Fruit fly (Drosophila melanogaster) whole organism, pupa: Measurements from ENCODE around the gene Ag5r.

Source experiments
- CG13204 ChIP-seq: fragments of 200-800 bp; sonication (Bioruptor generic); optimal IDR thresholded peaks from 2 replicates; lab custom pipeline; 2018; ENCODE audit warnings: missing biosample characterization, mild to moderate bottlenecking, missing genetic modification characterization, moderate library complexity
- CG8159 ChIP-seq: fragments of 200-800 bp; sonication (Bioruptor generic); optimal IDR thresholded peaks from 3 replicates; lab custom pipeline; 2018; ENCODE audit warnings: missing biosample characterization, mild to moderate bottlenecking, missing genetic modification characterization, moderate library complexity
- EcR ChIP-seq: fragments of 200-800 bp; sonication (Bioruptor generic); optimal IDR thresholded peaks from 3 replicates; lab custom pipeline; 2019; ENCODE audit warnings: missing biosample characterization, missing genetic modification characterization, mild to moderate bottlenecking, moderate library complexity, missing genetic modification reagents
- Ets98B ChIP-seq: fragments of 200-800 bp; sonication (Bioruptor generic); IDR thresholded peaks from 2 replicates; pipeline ENCODE4 v1.3.6; 2022; ENCODE audit warnings: missing biosample characterization, missing genetic modification characterization
- fd96Ca ChIP-seq: fragments of 200-800 bp; sonication (Bioruptor generic); IDR thresholded peaks from 3 replicates; pipeline ENCODE4 v1.3.6; 2022; ENCODE audit warnings: missing biosample characterization, missing genetic modification characterization

- TF ChIP-seq CG13204 (no peak), CG8159 (tag; lab: Kevin White, UChicago) (peak; percentile 27), fd96Ca (GFP tag; lab: Robert Waterston, UW) (no peak), EcR (GFP tag; lab: Kevin White, UChicago) (no peak), Ets98B (GFP tag; lab: Robert Waterston, UW) (0 out of 2 replicates have a peak, but pooled peaks have one; percentile 10)
These were observed 42.5 kb downstream of the Ag5r start for dm6 chrX:14743819-14744218.
